Worm (Caenorhabditis elegans) whole organism, L1 larva: ENCODE data around the gene F38A6.4.

Experiments used
- ama-1 ChIP-seq: fragments of 150-350 bp; optimal IDR thresholded peaks from 2 replicates; lab custom pipeline; 2014
- ceh-82 ChIP-seq, 3 experiments: fragments of 150-350 bp in 1 of 3; sonication (generic microtip) in 2 of 3; optimal IDR thresholded peaks; 2 replicates each; lab custom pipeline; 2014 to 2017; ENCODE audit warnings: missing biosample characterization in 3 of 3, missing genetic modification characterization in 3 of 3
- lin-13 ChIP-seq: fragments of 150-350 bp; optimal IDR thresholded peaks from 2 replicates; lab custom pipeline; 2014; ENCODE audit warnings: missing biosample characterization, missing genetic modification reagents, missing genetic modification characterization
- nhr-237 ChIP-seq: fragments of 150-350 bp; optimal IDR thresholded peaks from 2 replicates; lab custom pipeline; 2014; ENCODE audit warnings: missing biosample characterization, missing genetic modification characterization
- nhr-76 ChIP-seq: sonication (generic microtip); optimal IDR thresholded peaks from 2 replicates; lab custom pipeline; 2017; ENCODE audit warnings: missing biosample characterization, missing genetic modification characterization
- nhr-77 ChIP-seq: fragments of 150-350 bp; optimal IDR thresholded peaks from 2 replicates; lab custom pipeline; 2014; ENCODE audit warnings: missing biosample characterization, missing genetic modification characterization
- nhr-84 ChIP-seq: sonication (generic microtip); optimal IDR thresholded peaks from 2 replicates; lab custom pipeline; 2017; ENCODE audit warnings: missing biosample characterization, missing genetic modification characterization
- skn-1 ChIP-seq: fragments of 150-350 bp; optimal IDR thresholded peaks from 2 replicates; lab custom pipeline; 2014; ENCODE audit warnings: missing biosample characterization, missing genetic modification characterization
- snpc-4 ChIP-seq: fragments of 150-350 bp; optimal IDR thresholded peaks from 2 replicates; lab custom pipeline; 2014; ENCODE audit warnings: missing biosample characterization, missing genetic modification characterization
- sox-4 ChIP-seq: sonication (generic microtip); optimal IDR thresholded peaks from 2 replicates; lab custom pipeline; 2016; ENCODE audit warnings: missing genetic modification characterization, missing compliant biosample characterization

ce11 chrV:20746805-20747204 is 28.4 kb downstream of the F38A6.4 start:
- TF ChIP-seq nhr-77: no peak
- TF ChIP-seq skn-1 (tag; lab: Kevin White, UChicago): no peak
- no peak for TF ChIP-seq ceh-82 (tag; optimal IDR thresholded peaks at IDR 0.05; lab: Kevin White, UChicago)
- TF ChIP-seq nhr-237 (tag; lab: Kevin White, UChicago): no peak
- TF ChIP-seq nhr-76 (tag; lab: Kevin White, UChicago): no peak
- TF ChIP-seq sox-4 (tag; lab: Kevin White, UChicago): no peak
- TF ChIP-seq lin-13 (GFP tag; lab: Kevin White, UChicago): no peak
- no peak for TF ChIP-seq ama-1 (lab: Kevin White, UChicago)
- TF ChIP-seq snpc-4 (tag; lab: Kevin White, UChicago): no peak
- TF ChIP-seq nhr-84: no peak
